Fruit fly (Drosophila melanogaster) whole organism, wandering third instar larva: ENCODE results near the gene Pebp1.

ENCODE experiments used
- Abd-B ChIP-seq: fragments of >200 bp; optimal IDR thresholded peaks from 2 replicates; lab custom pipeline; 2017; ENCODE audit warnings: missing biosample characterization, missing genetic modification characterization
- CG32264 ChIP-seq: fragments of 200-800 bp; sonication (Bioruptor generic); optimal IDR thresholded peaks from 2 replicates; lab custom pipeline; 2016; ENCODE audit warnings: missing biosample characterization, missing genetic modification characterization
- CG9705 ChIP-seq: fragments of 200-800 bp; sonication (Bioruptor generic); optimal IDR thresholded peaks from 2 replicates; lab custom pipeline; 2018; ENCODE audit warnings: missing biosample characterization, mild to moderate bottlenecking, missing genetic modification characterization
- CrebA ChIP-seq: fragments of 200-800 bp; sonication (Bioruptor generic); optimal IDR thresholded peaks from 2 replicates; lab custom pipeline; 2016; ENCODE audit warnings: missing biosample characterization, mild to moderate bottlenecking, missing genetic modification characterization, borderline replicate concordance
- Dfd ChIP-seq: fragments of >200 bp; optimal IDR thresholded peaks from 2 replicates; lab custom pipeline; 2017; ENCODE audit warnings: missing biosample characterization, missing genetic modification characterization
- Dif ChIP-seq: fragments of 200-275, 200-300 bp; sonication (Bioruptor generic); optimal IDR thresholded peaks from 2 replicates; lab custom pipeline; 2018; ENCODE audit warnings: missing biosample characterization, missing genetic modification characterization; ENCODE audit not compliant: partially characterized antibody
- Hnf4 ChIP-seq: fragments of 200-800 bp; sonication (Bioruptor generic); optimal IDR thresholded peaks from 2 replicates; lab custom pipeline; 2016; ENCODE audit warnings: missing biosample characterization, mild to moderate bottlenecking, missing genetic modification characterization
- Hr83 ChIP-seq: fragments of 200-300 bp; sonication (Bioruptor generic); optimal IDR thresholded peaks from 2 replicates; lab custom pipeline; 2016; ENCODE audit warnings: missing biosample characterization, mild to moderate bottlenecking, missing genetic modification characterization, moderate library complexity; ENCODE audit not compliant: poor library complexity, severe bottlenecking
- Jra ChIP-seq: sonication (Bioruptor generic); optimal IDR thresholded peaks from 2 replicates; lab custom pipeline; 2016; ENCODE audit warnings: missing biosample characterization, missing genetic modification characterization
- N ChIP-seq: fragments of >200 bp; optimal IDR thresholded peaks from 2 replicates; lab custom pipeline; 2018; ENCODE audit warnings: missing biosample characterization, missing external identifiers, missing genetic modification characterization
- OdsH ChIP-seq: fragments of 200-800 bp; sonication (Bioruptor generic); optimal IDR thresholded peaks from 2 replicates; lab custom pipeline; 2016; ENCODE audit warnings: missing biosample characterization, mild to moderate bottlenecking, missing genetic modification characterization
- Rel ChIP-seq, 2 experiments: fragments of 200-800 bp; sonication (Bioruptor generic) in 1 of 2; optimal IDR thresholded peaks; 2 replicates in 1 of 2; 3 replicates in 1 of 2; lab custom pipeline; 2016 to 2019; ENCODE audit warnings: mild to moderate bottlenecking in 2 of 2, missing biosample characterization in 2 of 2, missing genetic modification characterization in 2 of 2, moderate library complexity in 1 of 2
- Sp1 ChIP-seq: fragments of 200-800 bp; sonication (Bioruptor generic); optimal IDR thresholded peaks from 3 replicates; lab custom pipeline; 2019; ENCODE audit warnings: missing biosample characterization, mild to moderate bottlenecking, missing genetic modification characterization, moderate library complexity
- Vsx2 ChIP-seq: fragments of 200-300, 225-300 bp; sonication (Bioruptor generic); optimal IDR thresholded peaks from 2 replicates; lab custom pipeline; 2018; ENCODE audit warnings: missing biosample characterization, missing genetic modification characterization; ENCODE audit not compliant: partially characterized antibody
- br ChIP-seq: fragments of 200-800 bp; sonication (Bioruptor generic); optimal IDR thresholded peaks from 2 replicates; lab custom pipeline; 2016; ENCODE audit warnings: missing biosample characterization, missing genetic modification characterization
- brk ChIP-seq: fragments of 200-800 bp; sonication (Bioruptor generic); optimal IDR thresholded peaks from 2 replicates; lab custom pipeline; 2016; ENCODE audit warnings: missing biosample characterization, mild to moderate bottlenecking, missing genetic modification characterization
- dl ChIP-seq, 2 experiments: fragments of 175-275, 200-275 bp in 1 of 2; fragments of 200-275 bp in 1 of 2; sonication (Bioruptor generic); optimal IDR thresholded peaks; lab custom pipeline; 2018; ENCODE audit warnings: mild to moderate bottlenecking in 2 of 2, missing biosample characterization in 2 of 2, missing genetic modification characterization in 2 of 2, moderate library complexity in 2 of 2; ENCODE audit not compliant: partially characterized antibody in 2 of 2, insufficient read depth in 1 of 2
- dsf ChIP-seq: sonication (Bioruptor generic); optimal IDR thresholded peaks from 2 replicates; lab custom pipeline; 2016; ENCODE audit warnings: missing biosample characterization, missing genetic modification characterization, borderline replicate concordance
- ey ChIP-seq: fragments of 200-800 bp; sonication (Bioruptor generic); optimal IDR thresholded peaks from 2 replicates; lab custom pipeline; 2016; ENCODE audit warnings: missing biosample characterization, missing genetic modification characterization
- foxo ChIP-seq, 2 experiments: fragments of 200-800 bp; sonication (Bioruptor generic); optimal IDR thresholded peaks; 2 replicates in 1 of 2; 3 replicates in 1 of 2; lab custom pipeline; 2016 to 2017; ENCODE audit warnings: missing biosample characterization in 2 of 2, missing genetic modification characterization in 2 of 2
- fru ChIP-seq: fragments of 200-800 bp; sonication (Bioruptor generic); optimal IDR thresholded peaks from 3 replicates; lab custom pipeline; 2016; ENCODE audit warnings: missing biosample characterization, mild to moderate bottlenecking, missing genetic modification characterization
- h ChIP-seq: fragments of 200-800 bp; sonication (Bioruptor generic); optimal IDR thresholded peaks from 3 replicates; lab custom pipeline; 2016; ENCODE audit warnings: missing biosample characterization, mild to moderate bottlenecking, missing genetic modification characterization
- jim ChIP-seq: fragments of 175-275, 200-325 bp; sonication (Bioruptor generic); optimal IDR thresholded peaks from 2 replicates; lab custom pipeline; 2016; ENCODE audit warnings: missing biosample characterization, mild to moderate bottlenecking, missing genetic modification characterization
- usp ChIP-seq: fragments of >200 bp; optimal IDR thresholded peaks from 2 replicates; lab custom pipeline; 2017; ENCODE audit warnings: missing biosample characterization, missing genetic modification characterization

Gene Pebp1

DNA sequence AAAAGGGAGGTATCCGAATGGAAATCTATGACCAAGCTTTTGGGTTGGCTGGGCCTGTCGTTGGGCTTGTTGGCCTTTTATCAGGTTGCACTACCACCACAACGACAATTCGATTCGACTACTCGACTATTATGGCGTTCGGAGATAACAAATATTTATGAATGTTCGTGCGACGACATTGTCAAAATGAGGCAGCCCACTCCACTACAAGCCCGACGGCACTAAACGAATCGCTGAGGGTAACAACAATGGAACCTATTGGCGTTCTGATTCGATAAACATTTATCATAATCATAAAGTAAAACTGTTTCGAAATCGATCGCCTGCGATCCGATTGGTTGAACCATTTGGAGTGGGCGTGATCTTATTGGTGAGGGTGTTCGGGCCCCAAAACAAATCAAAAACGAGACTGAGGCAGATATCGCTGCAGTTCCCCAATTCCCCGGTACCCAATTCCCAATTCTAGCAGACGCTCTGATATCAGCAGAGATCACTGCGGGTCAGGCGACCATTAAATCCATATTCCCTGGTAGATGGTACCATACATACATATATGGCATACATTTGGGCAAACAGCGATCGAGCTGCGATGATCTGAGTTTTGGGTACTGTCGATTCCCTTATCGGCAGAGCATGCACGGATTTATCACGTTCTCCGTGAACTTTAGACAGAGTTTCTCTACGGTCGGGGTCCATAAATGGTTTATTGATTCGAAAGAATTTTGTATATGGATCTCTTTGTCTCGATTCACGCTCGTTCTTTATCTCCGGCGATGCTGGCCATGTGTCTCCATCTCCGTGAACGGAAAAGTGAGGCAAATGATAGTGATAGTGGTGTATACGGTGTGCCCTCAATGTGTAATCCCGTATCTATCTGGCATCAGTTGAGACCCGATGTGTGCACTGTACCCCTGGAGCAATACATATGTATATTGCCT lies 11.2 kb upstream of the Pebp1 start:
- no peak for TF ChIP-seq fru (GFP tag; lab: Kevin White, UChicago)
- no peak for TF ChIP-seq Sp1 (GFP tag; lab: Kevin White, UChicago)
- no peak for TF ChIP-seq dsf (GFP tag; lab: Kevin White, UChicago)
- TF ChIP-seq foxo (GFP tag; optimal IDR thresholded peaks at IDR 0.05; lab: Kevin White, UChicago) = no peak
- no peak for TF ChIP-seq Hr83
- no peak for TF ChIP-seq br (GFP tag; lab: Kevin White, UChicago)
- no peak for TF ChIP-seq Abd-B (GFP tag; lab: Kevin White, UChicago)
- TF ChIP-seq N (GFP tag; lab: Kevin White, UChicago) = no peak
- TF ChIP-seq OdsH (GFP tag; lab: Kevin White, UChicago) = no peak
- TF ChIP-seq brk (GFP tag; lab: Kevin White, UChicago) = no peak
- no peak for TF ChIP-seq usp
- TF ChIP-seq Hnf4 = no peak
- TF ChIP-seq, all 38 proteins: peak for 0

DNA sequence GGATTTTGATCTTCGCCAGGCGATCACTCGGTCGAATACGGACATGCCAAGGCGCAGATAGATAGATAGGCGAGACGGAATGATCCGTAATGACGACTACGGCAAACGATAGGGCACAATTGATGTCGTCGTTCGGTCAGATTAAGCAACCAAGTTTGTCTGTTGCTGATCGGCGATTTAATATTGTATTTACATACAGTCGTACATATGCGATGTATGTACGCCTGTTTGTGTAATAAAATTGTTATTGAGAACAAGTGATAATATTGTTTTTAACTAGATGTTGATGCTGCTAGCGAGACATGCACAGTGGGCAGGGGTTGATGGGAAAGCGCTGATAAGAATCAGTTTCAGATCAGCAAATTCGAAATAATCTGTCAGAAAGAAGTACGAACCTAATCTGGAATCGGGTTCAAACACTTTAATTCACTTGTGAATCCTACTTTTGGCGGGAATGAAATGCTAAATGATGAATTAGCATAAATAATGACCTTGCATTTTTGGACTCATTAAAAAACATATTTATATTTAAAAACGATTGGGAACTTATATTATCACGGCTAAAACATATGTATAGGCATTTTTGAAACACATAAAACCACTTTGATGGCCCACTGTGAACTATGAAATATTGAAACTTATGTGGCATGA lies 10.4 kb upstream of the Pebp1 start:
- TF ChIP-seq foxo (GFP tag; optimal IDR thresholded peaks at IDR 0.05; lab: Kevin White, UChicago) = peak in 1 of 2 experiments; percentile 15
- no peak for TF ChIP-seq CG9705
- no peak for TF ChIP-seq jim (GFP tag; lab: Kevin White, UChicago)
- TF ChIP-seq ey (GFP tag; lab: Kevin White, UChicago) = peak; percentile 4
- TF ChIP-seq Hr83 = no peak
- TF ChIP-seq Vsx2 = no peak
- TF ChIP-seq fru (GFP tag; lab: Kevin White, UChicago) = peak; percentile 19
- peak; percentile 2 for TF ChIP-seq OdsH (GFP tag; lab: Kevin White, UChicago)
- no peak for TF ChIP-seq dsf (GFP tag; lab: Kevin White, UChicago)
- no peak for TF ChIP-seq Sp1 (GFP tag; lab: Kevin White, UChicago)

DNA sequence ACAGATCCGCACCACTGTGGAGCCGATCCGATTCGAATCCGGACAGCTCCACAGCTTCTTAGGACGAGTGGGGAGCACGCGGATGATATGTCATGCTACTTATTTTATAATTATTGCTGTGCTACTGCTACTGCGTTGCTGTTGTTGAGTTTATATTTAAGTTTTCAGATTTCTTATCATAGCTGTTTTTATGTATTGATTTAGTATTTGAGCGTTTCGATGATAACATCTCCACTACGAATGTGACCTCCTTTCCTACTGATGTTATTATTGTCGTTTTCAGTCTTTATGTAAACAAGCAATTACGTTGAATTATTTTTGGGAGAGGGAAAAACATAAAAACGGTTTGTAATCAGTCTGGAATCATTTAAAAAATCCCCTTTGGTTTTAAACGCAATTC lies 9.8 kb upstream of the Pebp1 start:
- TF ChIP-seq Rel (GFP tag; optimal IDR thresholded peaks at IDR 0.05; lab: Kevin White, UChicago) (no peak), Rel (tag; optimal IDR thresholded peaks at IDR 0.05; lab: Kevin White, UChicago) (peak; percentile 80), dl (GFP tag; optimal IDR thresholded peaks at IDR 0.05; lab: Kevin White, UChicago; ENCODE audit: insufficient read depth in 1 of 2, partially characterized antibody in 2 of 2) (no peak), foxo (GFP tag; optimal IDR thresholded peaks at IDR 0.05; lab: Kevin White, UChicago) (no peak), Dif (no peak)

DNA sequence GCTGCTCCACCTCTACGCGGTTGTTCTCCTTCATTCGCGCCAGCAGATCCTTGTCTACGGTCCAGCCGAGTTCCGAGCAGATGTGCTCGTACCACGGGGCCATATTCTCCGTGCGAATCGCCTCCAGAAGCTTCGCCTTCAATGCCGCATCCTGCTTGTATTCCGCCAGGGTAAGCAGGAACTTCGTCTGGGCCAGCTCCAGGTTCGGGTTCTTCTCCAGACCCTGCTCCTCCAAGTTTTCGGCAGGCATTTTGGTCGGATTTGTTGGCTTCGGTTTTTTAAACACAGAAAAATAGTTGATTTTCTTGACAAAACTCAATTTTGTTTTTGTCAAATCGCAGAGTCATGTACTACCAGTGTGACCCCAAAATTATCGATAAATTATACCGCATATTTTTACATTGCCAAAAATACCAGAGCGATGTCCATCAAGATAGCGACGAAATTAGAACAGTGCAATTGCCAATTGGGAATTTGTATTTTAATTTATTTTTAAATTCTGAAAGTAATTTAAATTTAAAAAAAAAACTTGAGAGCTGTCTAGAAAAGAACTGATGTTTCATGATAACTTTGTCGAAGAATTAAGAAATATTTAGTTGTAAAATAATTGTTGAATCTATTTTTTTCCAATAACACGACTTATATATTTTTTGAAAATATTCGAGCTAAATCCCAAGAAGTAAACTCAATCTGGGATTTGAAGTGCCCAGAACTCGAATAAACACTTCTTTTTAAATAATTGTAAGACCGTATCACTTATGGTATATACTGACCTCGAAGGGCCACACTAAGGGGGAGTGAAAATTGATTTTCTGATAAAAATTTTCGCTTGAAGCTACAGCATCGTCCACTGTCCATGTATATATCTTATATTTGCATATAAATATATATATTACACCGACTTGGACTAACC lies 3.9 kb upstream of the Pebp1 start, which contains the start of the genes Rpn7 and AP-2mu:
Rpn7 (minus strand) TSS at position 382 of the 913 bp plus-strand sequence.
AP-2mu (plus strand) TSS at position 783 of the 913 bp plus-strand sequence.
- peak; percentile 28 for TF ChIP-seq h (GFP tag; lab: Kevin White, UChicago)
- no peak for TF ChIP-seq usp
- TF ChIP-seq Hnf4 = no peak
- TF ChIP-seq Abd-B (GFP tag; lab: Kevin White, UChicago) = no peak
- TF ChIP-seq dl (GFP tag; optimal IDR thresholded peaks at IDR 0.05; lab: Kevin White, UChicago; ENCODE audit: insufficient read depth in 1 of 2, partially characterized antibody in 2 of 2) = no peak
- TF ChIP-seq CG9705 = no peak
- no peak for TF ChIP-seq Dfd (GFP tag; lab: Kevin White, UChicago)
- peak in 1 of 2 experiments; percentile 34 for TF ChIP-seq foxo (GFP tag; optimal IDR thresholded peaks at IDR 0.05; lab: Kevin White, UChicago)
- TF ChIP-seq CrebA = no peak
- no peak for TF ChIP-seq ey (GFP tag; lab: Kevin White, UChicago)
- no peak for TF ChIP-seq CG32264 (GFP tag; lab: Kevin White, UChicago)
- TF ChIP-seq Jra (GFP tag; lab: Kevin White, UChicago) = peak; percentile 51
- TF ChIP-seq N (GFP tag; lab: Kevin White, UChicago) = no peak
- TF ChIP-seq brk (GFP tag; lab: Kevin White, UChicago) = no peak
- TF ChIP-seq Sp1 (GFP tag; lab: Kevin White, UChicago) = no peak
- no peak for TF ChIP-seq dsf (GFP tag; lab: Kevin White, UChicago)
- no peak for TF ChIP-seq Vsx2
- no peak for TF ChIP-seq Dif
